Fruit fly (Drosophila melanogaster) whole organism, pupa: ENCODE data around the gene Prosalpha2.

Experiments
- CG10348 ChIP-seq: fragments of 200-800 bp; sonication (Bioruptor generic); IDR thresholded peaks from 2 replicates; pipeline ENCODE4 v1.3.6; 2022; ENCODE audit warnings: missing biosample characterization, missing genetic modification characterization
- CG32121 ChIP-seq: fragments of 200-800 bp; sonication (Bioruptor generic); IDR thresholded peaks from 2 replicates; pipeline ENCODE4 v1.3.6; 2022; ENCODE audit warnings: missing biosample characterization, missing genetic modification characterization
- CG34367 ChIP-seq: fragments of 200-800 bp; sonication (Bioruptor generic); optimal IDR thresholded peaks from 2 replicates; lab custom pipeline; 2018; ENCODE audit warnings: missing biosample characterization, mild to moderate bottlenecking, missing genetic modification characterization
- CG8159 ChIP-seq: fragments of 200-800 bp; sonication (Bioruptor generic); optimal IDR thresholded peaks from 3 replicates; lab custom pipeline; 2018; ENCODE audit warnings: missing biosample characterization, mild to moderate bottlenecking, missing genetic modification characterization, moderate library complexity
- CG9948 ChIP-seq: fragments of 200-800 bp; sonication (Bioruptor generic); optimal IDR thresholded peaks from 2 replicates; lab custom pipeline; 2018; ENCODE audit warnings: missing biosample characterization, mild to moderate bottlenecking, missing genetic modification characterization, moderate library complexity
- EcR ChIP-seq: fragments of 200-800 bp; sonication (Bioruptor generic); optimal IDR thresholded peaks from 3 replicates; lab custom pipeline; 2019; ENCODE audit warnings: missing biosample characterization, missing genetic modification characterization, mild to moderate bottlenecking, moderate library complexity, missing genetic modification reagents
- Ets98B ChIP-seq: fragments of 200-800 bp; sonication (Bioruptor generic); IDR thresholded peaks from 2 replicates; pipeline ENCODE4 v1.3.6; 2022; ENCODE audit warnings: missing biosample characterization, missing genetic modification characterization
- fd96Ca ChIP-seq: fragments of 200-800 bp; sonication (Bioruptor generic); IDR thresholded peaks from 3 replicates; pipeline ENCODE4 v1.3.6; 2022; ENCODE audit warnings: missing biosample characterization, missing genetic modification characterization
- gl ChIP-seq: fragments of 200-800 bp; sonication (Bioruptor generic); optimal IDR thresholded peaks from 2 replicates; lab custom pipeline; 2018; ENCODE audit warnings: missing biosample characterization, mild to moderate bottlenecking, missing genetic modification characterization
- rn ChIP-seq: fragments of 200-800 bp; sonication (Bioruptor generic); IDR thresholded peaks from 2 replicates; pipeline ENCODE4 v1.3.6; 2022; ENCODE audit warnings: missing biosample characterization, missing genetic modification characterization

DNA sequence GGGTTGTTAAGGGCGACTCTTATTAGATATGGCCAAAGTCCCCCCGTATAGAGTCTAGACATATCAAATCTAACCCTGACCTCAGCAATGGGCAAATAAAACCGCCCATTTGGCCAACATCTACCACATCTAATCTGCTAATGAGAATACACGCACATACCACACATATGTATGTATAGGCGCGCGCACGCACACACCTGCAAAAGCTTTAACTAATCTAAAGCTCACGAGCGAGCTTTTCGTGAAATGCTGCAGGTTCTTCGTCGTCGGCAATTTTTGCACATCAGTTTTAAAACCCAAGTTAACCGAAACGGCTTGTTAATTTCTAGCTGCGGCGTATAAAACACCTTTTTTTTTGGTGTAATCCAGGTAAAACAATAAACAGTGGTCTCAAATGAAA, 12.6 kb downstream of the Prosalpha2 start:
- TF ChIP-seq fd96Ca (no peak), rn (GFP tag; lab: Robert Waterston, UW) (no peak), gl (tag; lab: Kevin White, UChicago) (no peak), CG9948 (no peak), CG8159 (tag; lab: Kevin White, UChicago) (no peak), EcR (no peak), CG10348 (no peak), Ets98B (no peak), CG32121 (GFP tag; lab: Robert Waterston, UW) (no peak), CG34367 (tag; lab: Kevin White, UChicago) (no peak)
